Worm (Caenorhabditis elegans) whole organism, L2 larva: Measurements from ENCODE around the gene T16G12.4.

Experiments
- R02D3.7 ChIP-seq: fragments of 150-350 bp; optimal IDR thresholded peaks from 2 replicates; lab custom pipeline; 2014; ENCODE audit warnings: missing biosample characterization, missing genetic modification characterization
- alr-1 ChIP-seq: fragments of 150-350 bp; optimal IDR thresholded peaks from 2 replicates; lab custom pipeline; 2014; ENCODE audit warnings: missing biosample characterization, missing genetic modification characterization
- ama-1 ChIP-seq: fragments of 150-350 bp; optimal IDR thresholded peaks from 2 replicates; lab custom pipeline; 2018; ENCODE audit warnings: inconsistent platforms
- gmeb-1 ChIP-seq: fragments of 150-350 bp; optimal IDR thresholded peaks from 2 replicates; lab custom pipeline; 2014; ENCODE audit warnings: missing biosample characterization, missing genetic modification characterization
- lin-11 ChIP-seq: fragments of 150-350 bp; sonication (generic microtip); optimal IDR thresholded peaks from 2 replicates; lab custom pipeline; 2014; ENCODE audit warnings: missing biosample characterization, missing genetic modification characterization, inconsistent platforms, mixed read lengths
- mab-5 ChIP-seq: fragments of 150-350 bp; optimal IDR thresholded peaks from 2 replicates; lab custom pipeline; 2014; ENCODE audit warnings: missing biosample characterization, missing genetic modification characterization
- mdl-1 ChIP-seq, 2 experiments: fragments of 150-350 bp in 1 of 2; sonication (generic microtip) in 1 of 2; optimal IDR thresholded peaks; 2 replicates each; lab custom pipeline; 2017; ENCODE audit warnings: missing biosample characterization in 2 of 2, missing genetic modification characterization in 2 of 2
- nhr-11 ChIP-seq: fragments of 150-350 bp; optimal IDR thresholded peaks from 2 replicates; lab custom pipeline; 2014; ENCODE audit warnings: missing biosample characterization, missing genetic modification characterization
- nhr-25 ChIP-seq: fragments of 150-350 bp; sonication (generic microtip); optimal IDR thresholded peaks from 3 replicates; lab custom pipeline; 2014; ENCODE audit warnings: missing biosample characterization, missing genetic modification characterization
- nhr-77 ChIP-seq: fragments of 150-350 bp; optimal IDR thresholded peaks from 2 replicates; lab custom pipeline; 2014; ENCODE audit warnings: missing biosample characterization, missing genetic modification characterization
- sem-4 ChIP-seq: fragments of 150-350 bp; optimal IDR thresholded peaks from 2 replicates; lab custom pipeline; 2014; ENCODE audit warnings: missing biosample characterization, missing genetic modification reagents, missing genetic modification characterization
- unc-62 ChIP-seq: fragments of 150-350 bp; optimal IDR thresholded peaks from 2 replicates; lab custom pipeline; 2014; ENCODE audit warnings: missing biosample characterization, missing genetic modification reagents, missing genetic modification characterization
- zag-1 ChIP-seq: fragments of 150-350 bp; optimal IDR thresholded peaks from 2 replicates; lab custom pipeline; 2014; ENCODE audit warnings: missing biosample characterization, missing genetic modification characterization
- ztf-11 ChIP-seq: sonication (generic microtip); optimal IDR thresholded peaks from 2 replicates; lab custom pipeline; 2017; ENCODE audit warnings: missing biosample characterization, missing genetic modification characterization

DNA sequence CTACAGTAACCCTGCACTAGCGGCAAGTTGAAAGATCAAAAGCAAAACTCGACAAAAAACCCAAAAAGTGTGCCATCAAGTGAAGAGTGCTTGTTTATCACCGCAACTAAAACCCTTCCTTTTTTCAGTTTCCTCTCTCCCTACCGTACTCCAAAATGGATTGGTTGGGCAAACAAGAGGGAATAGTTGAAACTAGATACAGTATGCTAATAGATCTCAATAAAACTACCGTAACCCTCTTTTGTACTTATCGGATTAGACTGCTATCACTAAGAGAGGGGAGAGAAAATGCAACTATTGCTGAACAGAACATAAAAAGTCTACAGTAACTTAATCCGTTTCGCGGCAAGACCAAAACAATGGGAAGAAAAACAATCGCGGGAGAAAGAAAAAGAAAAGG lies 37.8 kb downstream of the T16G12.4 start:
- TF ChIP-seq alr-1 (tag; lab: Kevin White, UChicago), result no peak
- no peak for TF ChIP-seq mab-5 (tag; lab: Kevin White, UChicago)
- no peak for TF ChIP-seq R02D3.7 (tag; lab: Kevin White, UChicago)
- TF ChIP-seq sem-4 (tag; lab: Kevin White, UChicago), result no peak
- no peak for TF ChIP-seq mdl-1 (tag; optimal IDR thresholded peaks at IDR 0.05; lab: Kevin White, UChicago)
- TF ChIP-seq zag-1 (tag; lab: Kevin White, UChicago), result no peak
- TF ChIP-seq ztf-11 (tag; lab: Kevin White, UChicago), result no peak
- no peak for TF ChIP-seq unc-62 (GFP tag; lab: Kevin White, UChicago)
- TF ChIP-seq lin-11, result no peak
- no peak for TF ChIP-seq nhr-25
- TF ChIP-seq gmeb-1 (tag; lab: Kevin White, UChicago), result no peak
- no peak for TF ChIP-seq ama-1 (lab: Kevin White, UChicago)
- no peak for TF ChIP-seq nhr-77
- no peak for TF ChIP-seq nhr-11 (tag; lab: Kevin White, UChicago)
